Fruit fly (Drosophila melanogaster): ENCODE results near the gene Iml1.

Gene Iml1

DNA sequence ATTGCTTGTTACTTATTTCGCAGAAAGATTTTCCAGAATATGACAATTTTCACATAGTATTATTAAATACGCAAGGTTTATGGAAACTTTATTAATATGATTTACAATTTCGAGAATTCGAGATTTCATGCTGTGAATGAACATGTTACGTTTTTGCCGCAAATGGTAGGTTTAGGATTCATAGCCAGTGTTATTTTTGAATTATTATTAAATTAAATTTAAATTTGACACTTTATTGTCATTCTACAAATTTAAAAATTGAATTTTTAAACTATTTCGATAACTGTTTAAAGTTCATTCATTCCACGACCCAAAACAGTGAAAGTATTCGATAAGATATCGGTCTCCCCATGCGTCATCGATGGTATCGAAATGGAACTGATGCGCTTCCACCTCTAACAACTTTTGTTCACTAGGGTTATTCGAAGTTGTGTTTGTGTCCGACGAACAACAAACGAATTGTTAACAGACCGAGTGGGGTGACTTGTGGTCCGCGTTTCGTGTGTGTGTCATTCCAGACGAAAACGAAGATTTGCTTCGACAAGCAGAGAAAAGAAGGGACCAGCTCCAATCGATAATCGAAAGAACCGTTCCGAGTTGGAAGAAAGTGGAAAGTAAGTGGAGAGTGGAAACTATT lies 12.0 kb upstream of the Iml1 start, which contains the start of the genes CG32313 and Pcyt1:
TSS of gene CG32313 (minus strand) at position 51 of the 637 bp plus-strand sequence.
TSS of gene Pcyt1 (plus strand) at position 400 of the 637 bp plus-strand sequence.
- TF ChIP-seq h (optimal IDR thresholded peaks at IDR 0.05) (no peak), ttk (optimal IDR thresholded peaks at IDR 0.05) (no peak), psq (optimal IDR thresholded peaks at IDR 0.05) (peak; percentile 72)

DNA sequence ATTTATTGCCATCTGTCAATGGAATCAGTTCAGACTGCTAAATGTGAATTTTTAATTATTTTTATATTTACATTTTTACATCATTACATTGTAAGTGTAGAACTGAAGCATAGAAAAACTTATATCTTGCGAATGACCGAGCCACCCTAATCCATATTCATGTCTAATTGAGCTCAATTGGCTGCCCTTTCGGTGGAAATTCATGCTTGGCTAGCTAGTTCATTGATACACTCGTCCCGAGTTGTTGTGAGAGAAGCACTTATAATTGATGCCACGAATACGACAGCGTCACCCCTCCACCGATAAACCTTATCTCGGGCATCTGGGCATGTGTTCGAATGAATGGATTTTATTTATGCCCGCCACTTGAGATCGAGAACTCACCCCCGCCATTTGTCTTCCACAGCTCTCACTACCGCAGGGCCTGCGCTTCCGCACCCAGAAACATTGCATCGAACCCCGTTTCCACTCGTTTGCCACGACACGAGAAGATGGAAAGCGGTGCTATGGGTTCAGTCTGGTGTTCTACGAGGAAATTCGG lies 4.5 kb upstream of the Iml1 start:
- TF ChIP-seq ttk (optimal IDR thresholded peaks at IDR 0.05) (no peak), h (optimal IDR thresholded peaks at IDR 0.05) (no peak), Sin3A (optimal IDR thresholded peaks at IDR 0.05) (no peak), Myc (optimal IDR thresholded peaks at IDR 0.05) (no peak), insv (optimal IDR thresholded peaks at IDR 0.05) (no peak), psq (optimal IDR thresholded peaks at IDR 0.05) (no peak)

DNA sequence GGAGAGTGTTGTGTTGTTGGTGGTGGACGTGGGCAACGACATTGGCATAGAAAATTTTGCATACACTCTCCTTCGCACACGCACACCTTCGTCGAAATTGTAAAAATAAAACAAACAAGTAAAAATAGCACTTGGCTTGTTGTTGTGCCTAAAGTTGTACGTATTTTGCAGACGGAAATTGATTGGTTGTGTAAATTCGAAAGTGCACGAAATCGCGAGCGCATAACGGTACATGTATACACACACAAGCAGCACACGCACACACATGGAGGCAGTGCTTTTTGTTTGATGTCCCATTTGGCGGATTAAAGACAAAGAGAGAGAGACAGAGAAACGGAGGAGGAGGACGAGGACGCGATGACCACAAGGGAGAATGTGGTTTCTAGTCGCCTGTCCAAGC lies 3.5 kb upstream of the Iml1 start:
- TF ChIP-seq psq (optimal IDR thresholded peaks at IDR 0.05) (no peak), ttk (optimal IDR thresholded peaks at IDR 0.05) (no peak), Myc (optimal IDR thresholded peaks at IDR 0.05) (no peak)

DNA sequence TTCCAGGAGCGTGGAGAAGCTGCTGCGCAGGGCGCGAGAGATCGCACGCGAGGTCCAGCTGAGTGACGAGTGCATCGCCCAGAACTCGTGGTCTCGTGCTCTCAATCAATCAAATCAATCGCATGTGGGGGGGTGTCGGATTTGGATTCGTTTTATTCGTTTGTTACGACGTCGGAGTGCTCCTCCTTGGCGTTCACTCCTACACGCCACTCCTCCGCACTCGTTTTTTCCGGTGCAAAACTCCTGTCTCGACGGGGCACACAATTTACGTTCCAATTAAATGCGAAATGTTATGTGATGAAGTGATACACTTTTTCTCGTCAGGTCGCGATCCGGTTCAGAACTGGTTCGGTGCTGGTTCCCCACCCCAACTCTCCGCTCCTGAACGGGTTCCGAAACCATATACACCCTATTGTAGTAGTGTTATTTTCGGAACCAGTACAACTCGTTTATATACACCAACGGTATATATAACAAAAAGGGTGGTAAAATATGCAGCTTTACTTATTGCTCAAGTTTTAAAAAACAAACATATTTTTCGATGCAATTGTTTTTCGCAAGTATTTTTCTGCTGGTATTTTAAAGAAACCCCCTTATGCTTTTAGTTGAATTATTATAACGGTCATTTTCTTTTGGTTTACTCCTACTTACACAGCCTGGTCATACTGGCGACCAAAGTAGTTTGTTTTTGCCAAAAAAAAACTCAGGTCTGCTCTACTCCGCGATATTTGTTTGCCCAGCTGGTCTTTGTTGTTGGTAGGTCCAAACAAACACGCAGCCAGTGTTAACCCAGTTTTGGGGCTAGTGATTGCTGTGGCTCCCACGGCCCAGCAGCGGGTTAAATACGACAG lies 2.9 kb upstream of the Iml1 start, which contains the start of the genes CG12091 and pns:
TSS of gene CG12091 (minus strand) at position 349 of the 851 bp plus-strand sequence.
TSS of gene pns (plus strand) at position 651 of the 851 bp plus-strand sequence.
- TF ChIP-seq insv (optimal IDR thresholded peaks at IDR 0.05) (no peak), ttk (optimal IDR thresholded peaks at IDR 0.05) (no peak), h (optimal IDR thresholded peaks at IDR 0.05) (no peak), Sin3A (optimal IDR thresholded peaks at IDR 0.05) (no peak), psq (optimal IDR thresholded peaks at IDR 0.05) (no peak), Myc (optimal IDR thresholded peaks at IDR 0.05) (no peak)

DNA sequence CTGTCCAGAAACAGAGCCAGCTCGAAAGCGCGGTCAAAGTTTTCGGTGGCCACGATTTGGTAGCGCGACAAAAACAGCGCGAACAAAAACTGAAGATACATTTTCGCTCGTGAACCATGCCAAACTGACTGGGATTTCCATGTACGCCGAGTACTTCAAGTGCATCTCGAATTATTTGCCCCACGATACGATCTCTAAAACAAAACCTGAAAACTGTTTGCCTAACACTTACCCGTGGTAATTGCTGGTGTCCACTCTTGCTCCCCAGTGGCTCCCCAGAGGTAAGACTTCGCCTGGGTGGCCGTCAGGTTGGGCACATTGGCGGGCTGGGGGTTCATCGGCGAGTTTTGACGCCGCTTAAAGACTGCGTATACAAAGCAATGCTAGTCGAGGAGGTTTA lies 2.7 kb downstream of the Iml1 start, which contains the start of gene Ir62a:
TSS of gene Ir62a (minus strand) at position 101 of the 400 bp plus-strand sequence.
- no peak for TF ChIP-seq psq (optimal IDR thresholded peaks at IDR 0.05)
- TF ChIP-seq Sin3A (optimal IDR thresholded peaks at IDR 0.05), result no peak
- no peak for TF ChIP-seq Myc (optimal IDR thresholded peaks at IDR 0.05)
- no peak for TF ChIP-seq ttk (optimal IDR thresholded peaks at IDR 0.05)
- no peak for TF ChIP-seq h (optimal IDR thresholded peaks at IDR 0.05)
- no peak for TF ChIP-seq insv (optimal IDR thresholded peaks at IDR 0.05)

DNA sequence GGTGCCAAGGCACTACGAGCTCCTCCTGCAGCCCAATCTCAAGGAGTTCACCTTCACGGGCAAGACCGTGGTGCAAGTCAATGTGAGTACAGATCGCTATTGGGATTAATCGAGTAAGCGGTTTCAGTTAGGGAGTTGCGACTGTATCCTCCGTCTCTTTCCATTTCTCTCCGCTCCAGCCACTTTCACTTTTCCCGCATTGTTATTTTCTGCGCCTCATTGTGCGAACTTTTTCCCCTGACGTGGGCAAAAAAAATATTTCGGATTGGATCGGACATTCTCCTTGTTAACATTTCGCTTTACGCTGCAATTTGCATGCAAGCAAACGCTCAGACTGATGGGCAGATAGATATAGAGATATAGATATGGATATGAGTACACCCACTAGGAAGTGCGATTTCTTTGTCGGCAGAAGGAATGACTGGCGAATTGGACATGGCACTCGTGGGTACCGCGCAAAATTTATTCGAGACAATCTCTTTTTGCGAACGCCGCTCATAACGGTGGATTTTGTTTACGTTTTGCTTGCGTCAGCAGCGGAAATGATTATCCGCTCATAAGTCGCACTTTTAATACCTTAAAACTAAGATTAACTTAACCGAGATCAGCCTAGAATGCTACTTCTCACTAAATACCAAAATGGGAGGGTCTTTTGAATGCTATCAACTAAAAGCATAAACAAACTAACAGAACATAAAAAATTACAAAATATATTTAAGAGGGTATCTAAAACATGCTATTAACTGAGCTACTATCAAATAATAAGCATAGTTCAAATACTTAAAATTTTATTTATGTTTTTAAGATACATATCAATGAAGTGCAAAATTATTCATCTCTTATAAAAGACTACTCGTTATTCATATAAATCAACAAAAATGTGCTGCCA lies 14.9 kb downstream of the Iml1 start:
- no peak for TF ChIP-seq Sin3A (optimal IDR thresholded peaks at IDR 0.05)
- no peak for TF ChIP-seq h (optimal IDR thresholded peaks at IDR 0.05)
- TF ChIP-seq insv (optimal IDR thresholded peaks at IDR 0.05), result no peak
- TF ChIP-seq psq (optimal IDR thresholded peaks at IDR 0.05), result no peak
- no peak for TF ChIP-seq ttk (optimal IDR thresholded peaks at IDR 0.05)
- no peak for TF ChIP-seq Myc (optimal IDR thresholded peaks at IDR 0.05)

DNA sequence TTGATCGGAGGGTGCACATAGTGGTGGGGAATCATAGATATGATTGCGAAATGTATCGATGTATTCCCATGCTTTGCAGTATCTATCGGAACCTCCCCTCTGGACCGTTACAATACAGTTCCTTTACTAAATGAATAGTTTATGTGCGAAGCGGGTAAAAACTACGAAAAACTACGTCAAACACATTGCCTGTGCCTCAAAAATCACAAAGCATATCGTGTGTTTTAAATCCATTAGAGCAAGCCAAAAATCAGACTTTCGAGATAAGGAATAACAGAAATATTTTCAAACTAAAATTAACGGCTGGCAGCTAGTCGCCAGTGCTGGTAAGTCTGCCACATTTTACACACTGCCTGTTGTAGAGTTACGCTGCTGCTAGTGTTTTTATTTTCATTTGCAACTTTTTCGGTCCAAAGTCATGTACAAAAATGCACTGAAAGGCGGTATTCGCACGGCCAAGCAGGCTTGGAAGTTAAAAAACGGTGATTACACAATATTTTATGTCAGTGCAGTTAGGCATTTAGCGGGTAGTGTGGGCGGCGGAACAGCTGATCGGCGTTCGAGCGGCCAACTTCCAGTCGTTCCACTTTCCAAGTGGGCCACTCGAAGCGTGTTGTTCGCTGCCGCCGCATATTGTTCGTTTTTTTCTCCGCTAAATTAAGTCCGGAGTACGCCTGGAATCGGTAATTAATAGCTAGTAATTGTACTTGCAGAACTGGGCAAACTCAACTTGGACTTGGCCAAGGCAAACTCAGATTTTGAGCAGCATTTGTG lies 16.4 kb downstream of the Iml1 start:
- TF ChIP-seq psq (optimal IDR thresholded peaks at IDR 0.05) (no peak), Sin3A (optimal IDR thresholded peaks at IDR 0.05) (no peak), Myc (optimal IDR thresholded peaks at IDR 0.05) (no peak), ttk (optimal IDR thresholded peaks at IDR 0.05) (no peak), insv (optimal IDR thresholded peaks at IDR 0.05) (no peak), h (optimal IDR thresholded peaks at IDR 0.05) (no peak)

DNA sequence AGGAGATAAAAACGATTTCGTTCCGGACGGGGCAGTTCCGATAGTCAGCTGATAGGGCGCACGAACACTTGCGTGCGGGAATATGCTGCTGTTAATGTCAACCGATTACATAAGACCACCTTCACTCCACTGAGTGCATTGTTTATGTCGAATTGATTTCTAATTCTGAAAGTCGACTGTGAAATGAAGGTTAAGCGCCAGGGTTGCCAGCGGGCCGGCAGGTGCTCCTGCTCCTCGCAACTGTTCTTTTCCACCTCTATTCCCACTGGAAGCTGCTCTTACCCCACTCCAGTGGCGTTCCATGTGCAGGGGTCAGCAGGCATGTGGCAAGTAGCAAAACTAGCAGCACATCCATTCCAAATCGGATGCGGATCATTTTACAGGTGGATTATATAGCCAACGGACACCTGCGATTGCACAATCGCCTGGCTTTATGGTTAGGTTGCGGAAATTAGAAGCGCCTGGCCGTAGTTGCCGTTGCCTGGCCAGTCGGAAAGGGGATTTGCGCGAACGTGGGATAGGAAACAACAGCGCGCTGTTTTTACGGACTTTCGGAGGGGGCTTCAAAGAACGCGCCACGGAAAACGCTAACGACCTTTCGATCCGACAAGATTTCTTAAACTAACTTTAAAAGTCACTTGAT lies 17.1 kb downstream of the Iml1 start, which contains the start of gene cue:
TSS of gene cue (minus strand) at position 641 of the 643 bp plus-strand sequence.
- TF ChIP-seq Myc (optimal IDR thresholded peaks at IDR 0.05) (no peak), h (optimal IDR thresholded peaks at IDR 0.05) (no peak), insv (optimal IDR thresholded peaks at IDR 0.05) (no peak), psq (optimal IDR thresholded peaks at IDR 0.05) (no peak), Sin3A (optimal IDR thresholded peaks at IDR 0.05) (no peak), ttk (optimal IDR thresholded peaks at IDR 0.05) (no peak)

DNA sequence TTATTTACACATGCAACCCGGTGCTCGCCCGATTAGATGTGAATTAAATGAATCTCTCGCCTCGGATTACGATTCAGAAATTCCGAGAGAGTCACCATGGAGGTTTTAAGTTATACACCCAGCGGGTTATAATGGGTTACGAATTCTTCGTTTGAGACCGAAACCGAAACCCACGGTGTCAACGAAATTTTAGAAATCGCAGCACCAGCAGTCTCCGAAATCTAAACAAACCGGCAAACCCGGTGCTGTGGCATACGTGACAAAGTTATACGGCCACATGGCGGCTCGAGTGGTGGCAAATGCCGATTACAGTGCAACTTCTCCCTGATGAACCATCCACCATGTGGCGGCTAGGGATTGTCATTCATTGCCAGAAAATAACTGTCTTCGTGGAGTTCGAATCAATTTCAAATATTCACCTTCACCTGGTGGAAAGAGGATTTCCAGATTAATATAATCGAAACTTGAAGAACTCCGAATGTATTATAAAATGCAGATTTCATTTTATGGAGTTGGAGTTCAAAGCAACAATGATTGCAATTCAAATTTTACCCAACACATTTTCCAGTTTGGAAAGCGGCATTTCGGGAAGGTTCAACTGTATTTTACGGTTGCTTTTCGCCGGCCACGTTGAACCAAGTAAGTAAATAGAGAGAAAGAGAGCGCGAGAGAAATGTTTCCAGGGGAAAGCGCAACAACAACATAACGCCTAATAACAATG lies 17.9 kb downstream of the Iml1 start:
- no peak for TF ChIP-seq h (optimal IDR thresholded peaks at IDR 0.05)
- TF ChIP-seq psq (optimal IDR thresholded peaks at IDR 0.05), result no peak
- TF ChIP-seq insv (optimal IDR thresholded peaks at IDR 0.05), result no peak
- TF ChIP-seq Myc (optimal IDR thresholded peaks at IDR 0.05), result no peak
- TF ChIP-seq ttk (optimal IDR thresholded peaks at IDR 0.05), result no peak
- TF ChIP-seq Sin3A (optimal IDR thresholded peaks at IDR 0.05), result no peak

All from Kc167 (cell line).